Fruit fly (Drosophila melanogaster) whole organism, wandering third instar larva: ENCODE results near the gene CG11779.

Experiments
- Abd-B ChIP-seq: fragments of >200 bp; optimal IDR thresholded peaks from 2 replicates; lab custom pipeline; 2017; ENCODE audit warnings: missing biosample characterization, missing genetic modification characterization
- CG32264 ChIP-seq: fragments of 200-800 bp; sonication (Bioruptor generic); optimal IDR thresholded peaks from 2 replicates; lab custom pipeline; 2016; ENCODE audit warnings: missing biosample characterization, missing genetic modification characterization
- CG9705 ChIP-seq: fragments of 200-800 bp; sonication (Bioruptor generic); optimal IDR thresholded peaks from 2 replicates; lab custom pipeline; 2018; ENCODE audit warnings: missing biosample characterization, mild to moderate bottlenecking, missing genetic modification characterization
- CrebA ChIP-seq: fragments of 200-800 bp; sonication (Bioruptor generic); optimal IDR thresholded peaks from 2 replicates; lab custom pipeline; 2016; ENCODE audit warnings: missing biosample characterization, mild to moderate bottlenecking, missing genetic modification characterization, borderline replicate concordance
- Dfd ChIP-seq: fragments of >200 bp; optimal IDR thresholded peaks from 2 replicates; lab custom pipeline; 2017; ENCODE audit warnings: missing biosample characterization, missing genetic modification characterization
- Dif ChIP-seq: fragments of 200-275, 200-300 bp; sonication (Bioruptor generic); optimal IDR thresholded peaks from 2 replicates; lab custom pipeline; 2018; ENCODE audit warnings: missing biosample characterization, missing genetic modification characterization; ENCODE audit not compliant: partially characterized antibody
- GATAd ChIP-seq: sonication (Bioruptor generic); optimal IDR thresholded peaks from 2 replicates; lab custom pipeline; 2016; ENCODE audit warnings: missing biosample characterization, missing genetic modification characterization
- HLH106 ChIP-seq: fragments of 200-800 bp; optimal IDR thresholded peaks from 3 replicates; lab custom pipeline; 2019; ENCODE audit warnings: missing biosample characterization, mild to moderate bottlenecking, missing genetic modification characterization, moderate library complexity
- Hnf4 ChIP-seq: fragments of 200-800 bp; sonication (Bioruptor generic); optimal IDR thresholded peaks from 2 replicates; lab custom pipeline; 2016; ENCODE audit warnings: missing biosample characterization, mild to moderate bottlenecking, missing genetic modification characterization
- Hr78 ChIP-seq: fragments of >200 bp; optimal IDR thresholded peaks from 2 replicates; lab custom pipeline; 2017; ENCODE audit warnings: missing biosample characterization, missing genetic modification characterization
- Hr83 ChIP-seq: fragments of 200-300 bp; sonication (Bioruptor generic); optimal IDR thresholded peaks from 2 replicates; lab custom pipeline; 2016; ENCODE audit warnings: missing biosample characterization, mild to moderate bottlenecking, missing genetic modification characterization, moderate library complexity; ENCODE audit not compliant: poor library complexity, severe bottlenecking
- Jra ChIP-seq: sonication (Bioruptor generic); optimal IDR thresholded peaks from 2 replicates; lab custom pipeline; 2016; ENCODE audit warnings: missing biosample characterization, missing genetic modification characterization
- Mio ChIP-seq: sonication (Bioruptor generic); optimal IDR thresholded peaks from 2 replicates; lab custom pipeline; 2016; ENCODE audit warnings: missing biosample characterization, missing genetic modification characterization
- Myc ChIP-seq: fragments of >200 bp; optimal IDR thresholded peaks from 2 replicates; lab custom pipeline; 2017
- N ChIP-seq: fragments of >200 bp; optimal IDR thresholded peaks from 2 replicates; lab custom pipeline; 2018; ENCODE audit warnings: missing biosample characterization, missing external identifiers, missing genetic modification characterization
- OdsH ChIP-seq: fragments of 200-800 bp; sonication (Bioruptor generic); optimal IDR thresholded peaks from 2 replicates; lab custom pipeline; 2016; ENCODE audit warnings: missing biosample characterization, mild to moderate bottlenecking, missing genetic modification characterization
- Rel ChIP-seq, 2 experiments: fragments of 200-800 bp; sonication (Bioruptor generic) in 1 of 2; optimal IDR thresholded peaks; 2 replicates in 1 of 2; 3 replicates in 1 of 2; lab custom pipeline; 2016 to 2019; ENCODE audit warnings: mild to moderate bottlenecking in 2 of 2, missing biosample characterization in 2 of 2, missing genetic modification characterization in 2 of 2, moderate library complexity in 1 of 2
- Sp1 ChIP-seq: fragments of 200-800 bp; sonication (Bioruptor generic); optimal IDR thresholded peaks from 3 replicates; lab custom pipeline; 2019; ENCODE audit warnings: missing biosample characterization, mild to moderate bottlenecking, missing genetic modification characterization, moderate library complexity
- Vsx2 ChIP-seq: fragments of 200-300, 225-300 bp; sonication (Bioruptor generic); optimal IDR thresholded peaks from 2 replicates; lab custom pipeline; 2018; ENCODE audit warnings: missing biosample characterization, missing genetic modification characterization; ENCODE audit not compliant: partially characterized antibody
- br ChIP-seq: fragments of 200-800 bp; sonication (Bioruptor generic); optimal IDR thresholded peaks from 2 replicates; lab custom pipeline; 2016; ENCODE audit warnings: missing biosample characterization, missing genetic modification characterization
- brk ChIP-seq: fragments of 200-800 bp; sonication (Bioruptor generic); optimal IDR thresholded peaks from 2 replicates; lab custom pipeline; 2016; ENCODE audit warnings: missing biosample characterization, mild to moderate bottlenecking, missing genetic modification characterization
- dl ChIP-seq, 2 experiments: fragments of 175-275, 200-275 bp in 1 of 2; fragments of 200-275 bp in 1 of 2; sonication (Bioruptor generic); optimal IDR thresholded peaks; lab custom pipeline; 2018; ENCODE audit warnings: mild to moderate bottlenecking in 2 of 2, missing biosample characterization in 2 of 2, missing genetic modification characterization in 2 of 2, moderate library complexity in 2 of 2; ENCODE audit not compliant: partially characterized antibody in 2 of 2, insufficient read depth in 1 of 2
- dmrt93B ChIP-seq: fragments of 200-800 bp; sonication (Bioruptor generic); optimal IDR thresholded peaks from 2 replicates; lab custom pipeline; 2018; ENCODE audit warnings: missing biosample characterization, mild to moderate bottlenecking, missing genetic modification characterization
- dsf ChIP-seq: sonication (Bioruptor generic); optimal IDR thresholded peaks from 2 replicates; lab custom pipeline; 2016; ENCODE audit warnings: missing biosample characterization, missing genetic modification characterization, borderline replicate concordance
- ey ChIP-seq: fragments of 200-800 bp; sonication (Bioruptor generic); optimal IDR thresholded peaks from 2 replicates; lab custom pipeline; 2016; ENCODE audit warnings: missing biosample characterization, missing genetic modification characterization
- foxo ChIP-seq, 2 experiments: fragments of 200-800 bp; sonication (Bioruptor generic); optimal IDR thresholded peaks; 2 replicates in 1 of 2; 3 replicates in 1 of 2; lab custom pipeline; 2016 to 2017; ENCODE audit warnings: missing biosample characterization in 2 of 2, missing genetic modification characterization in 2 of 2
- fru ChIP-seq: fragments of 200-800 bp; sonication (Bioruptor generic); optimal IDR thresholded peaks from 3 replicates; lab custom pipeline; 2016; ENCODE audit warnings: missing biosample characterization, mild to moderate bottlenecking, missing genetic modification characterization
- h ChIP-seq: fragments of 200-800 bp; sonication (Bioruptor generic); optimal IDR thresholded peaks from 3 replicates; lab custom pipeline; 2016; ENCODE audit warnings: missing biosample characterization, mild to moderate bottlenecking, missing genetic modification characterization
- jim ChIP-seq: fragments of 175-275, 200-325 bp; sonication (Bioruptor generic); optimal IDR thresholded peaks from 2 replicates; lab custom pipeline; 2016; ENCODE audit warnings: missing biosample characterization, mild to moderate bottlenecking, missing genetic modification characterization
- lola ChIP-seq: fragments of >200 bp; optimal IDR thresholded peaks from 2 replicates; lab custom pipeline; 2017; ENCODE audit warnings: missing biosample characterization, missing genetic modification characterization
- pan ChIP-seq: fragments of >200 bp; optimal IDR thresholded peaks from 2 replicates; lab custom pipeline; 2017
- psq ChIP-seq: fragments of 200-800 bp; sonication (Bioruptor generic); optimal IDR thresholded peaks from 3 replicates; lab custom pipeline; 2017; ENCODE audit warnings: missing biosample characterization, mild to moderate bottlenecking, missing genetic modification characterization, moderate library complexity
- rgr ChIP-seq: fragments of 200-800 bp; sonication (Bioruptor generic); optimal IDR thresholded peaks from 3 replicates; lab custom pipeline; 2016; ENCODE audit warnings: missing biosample characterization, mild to moderate bottlenecking, missing genetic modification characterization
- sage ChIP-seq: fragments of 200-800 bp; sonication (Bioruptor generic); optimal IDR thresholded peaks from 2 replicates; lab custom pipeline; 2016; ENCODE audit warnings: missing biosample characterization, mild to moderate bottlenecking, missing genetic modification characterization
- sv ChIP-seq: fragments of 200-800 bp; sonication (Bioruptor generic); optimal IDR thresholded peaks from 3 replicates; lab custom pipeline; 2016; ENCODE audit warnings: missing biosample characterization, missing genetic modification characterization
- tai ChIP-seq: sonication (Bioruptor generic); optimal IDR thresholded peaks from 2 replicates; lab custom pipeline; 2016; ENCODE audit warnings: missing biosample characterization, missing genetic modification characterization
- usp ChIP-seq: fragments of >200 bp; optimal IDR thresholded peaks from 2 replicates; lab custom pipeline; 2017; ENCODE audit warnings: missing biosample characterization, missing genetic modification characterization
- woc ChIP-seq: sonication (Bioruptor generic); optimal IDR thresholded peaks from 2 replicates; lab custom pipeline; 2016; ENCODE audit warnings: missing biosample characterization, mild to moderate bottlenecking, missing genetic modification characterization

Gene CG11779

dm6 chr3R:19182848-19183247, 23.2 kb upstream of the CG11779 start:
- TF ChIP-seq CrebA (GFP tag; lab: Kevin White, UChicago) (no peak), Hr78 (GFP tag; lab: Kevin White, UChicago) (no peak), pan (no peak), rgr (no peak), brk (GFP tag; lab: Kevin White, UChicago) (no peak), Myc (lab: Kevin White, UChicago) (no peak), Rel (GFP tag; optimal IDR thresholded peaks at IDR 0.05; lab: Kevin White, UChicago) (no peak), Rel (tag; optimal IDR thresholded peaks at IDR 0.05; lab: Kevin White, UChicago) (no peak), lola (GFP tag; lab: Kevin White, UChicago) (no peak), Hr83 (GFP tag; lab: Kevin White, UChicago) (no peak), jim (GFP tag; lab: Kevin White, UChicago) (no peak)

dm6 chr3R:19181214-19181613, 21.5 kb upstream of the CG11779 start:
- peak; percentile 5 for TF ChIP-seq brk (GFP tag; lab: Kevin White, UChicago)
- peak; percentile 68 for TF ChIP-seq fru (GFP tag; lab: Kevin White, UChicago)
- no peak for TF ChIP-seq lola (GFP tag; lab: Kevin White, UChicago)
- peak; percentile 14 for TF ChIP-seq Hnf4
- TF ChIP-seq Rel (GFP tag; optimal IDR thresholded peaks at IDR 0.05; lab: Kevin White, UChicago): no peak
- no peak for TF ChIP-seq Rel (tag; optimal IDR thresholded peaks at IDR 0.05; lab: Kevin White, UChicago)
- TF ChIP-seq rgr: peak; percentile 62
- peak; percentile 58 for TF ChIP-seq dmrt93B (GFP tag; lab: Kevin White, UChicago)
- TF ChIP-seq Sp1: peak; percentile 68
- TF ChIP-seq h (GFP tag; lab: Kevin White, UChicago): peak; percentile 84
- peak; percentile 42 for TF ChIP-seq woc (GFP tag; lab: Kevin White, UChicago)
- TF ChIP-seq CG9705: peak; percentile 18
- TF ChIP-seq tai: peak; percentile 25
- peak; percentile 56 for TF ChIP-seq br
- TF ChIP-seq foxo (GFP tag; optimal IDR thresholded peaks at IDR 0.05; lab: Kevin White, UChicago): peak in 1 of 2 experiments; percentile 70
- TF ChIP-seq dl (GFP tag; optimal IDR thresholded peaks at IDR 0.05; lab: Kevin White, UChicago; ENCODE audit: insufficient read depth in 1 of 2, partially characterized antibody in 2 of 2): no peak
- peak; percentile 73 for TF ChIP-seq OdsH (GFP tag; lab: Kevin White, UChicago)
- peak; percentile 68 for TF ChIP-seq HLH106 (tag; lab: Kevin White, UChicago)
- no peak for TF ChIP-seq jim (GFP tag; lab: Kevin White, UChicago)
- peak; percentile 61 for TF ChIP-seq ey (GFP tag; lab: Kevin White, UChicago)

- TF ChIP-seq Dfd (GFP tag; lab: Kevin White, UChicago): no peak
- TF ChIP-seq dsf: peak; percentile 39
- TF ChIP-seq woc (GFP tag; lab: Kevin White, UChicago): peak; percentile 27
- TF ChIP-seq HLH106 (tag; lab: Kevin White, UChicago): peak; percentile 52
- TF ChIP-seq sage: peak; percentile 30
- TF ChIP-seq h (GFP tag; lab: Kevin White, UChicago): peak; percentile 82
- no peak for TF ChIP-seq Hr78 (GFP tag; lab: Kevin White, UChicago)
- no peak for TF ChIP-seq Abd-B (GFP tag; lab: Kevin White, UChicago)
- peak; percentile 47 for TF ChIP-seq Jra (GFP tag; lab: Kevin White, UChicago)
- TF ChIP-seq Mio (GFP tag; lab: Kevin White, UChicago): no peak
- TF ChIP-seq psq: peak; percentile 77
- peak; percentile 90 for TF ChIP-seq fru (GFP tag; lab: Kevin White, UChicago)
- TF ChIP-seq Myc (lab: Kevin White, UChicago): no peak
- peak; percentile 78 for TF ChIP-seq Hnf4
- TF ChIP-seq ey (GFP tag; lab: Kevin White, UChicago): peak; percentile 68
- no peak for TF ChIP-seq jim (GFP tag; lab: Kevin White, UChicago)
- TF ChIP-seq OdsH (GFP tag; lab: Kevin White, UChicago): peak; percentile 64
- no peak for TF ChIP-seq usp (GFP tag; lab: Kevin White, UChicago)
- peak; percentile 10 for TF ChIP-seq sv (GFP tag; lab: Kevin White, UChicago)
- TF ChIP-seq pan: no peak
- TF ChIP-seq N: no peak
- peak; percentile 20 for TF ChIP-seq Vsx2 (GFP tag; lab: Kevin White, UChicago)
- no peak for TF ChIP-seq Hr83 (GFP tag; lab: Kevin White, UChicago)
- TF ChIP-seq br: peak; percentile 64
- TF ChIP-seq dmrt93B (GFP tag; lab: Kevin White, UChicago): no peak
- peak; percentile 78 for TF ChIP-seq tai
- peak; percentile 54 for TF ChIP-seq Sp1
- no peak for TF ChIP-seq lola (GFP tag; lab: Kevin White, UChicago)
- no peak for TF ChIP-seq Rel (GFP tag; optimal IDR thresholded peaks at IDR 0.05; lab: Kevin White, UChicago)
- TF ChIP-seq Rel (tag; optimal IDR thresholded peaks at IDR 0.05; lab: Kevin White, UChicago): peak; percentile 39
- no peak for TF ChIP-seq dl (GFP tag; optimal IDR thresholded peaks at IDR 0.05; lab: Kevin White, UChicago; ENCODE audit: insufficient read depth in 1 of 2, partially characterized antibody in 2 of 2)
- TF ChIP-seq brk (GFP tag; lab: Kevin White, UChicago): peak; percentile 80
- no peak for TF ChIP-seq CG9705
- peak; percentile 54 for TF ChIP-seq CG32264 (GFP tag; lab: Kevin White, UChicago)
- peak; percentile 32 for TF ChIP-seq CrebA (GFP tag; lab: Kevin White, UChicago)
- TF ChIP-seq foxo (GFP tag; optimal IDR thresholded peaks at IDR 0.05; lab: Kevin White, UChicago): peak in 1 of 2 experiments; percentile 62
- TF ChIP-seq rgr: peak; percentile 72
- TF ChIP-seq GATAd (GFP tag; lab: Kevin White, UChicago): peak; percentile 7
- TF ChIP-seq Dif: peak; percentile 51
These were observed 20.7 kb upstream of the CG11779 start, which contains the start of the genes CG5555 and myd for dm6 chr3R:19180263-19180893. Gene CG5555 (minus strand): TSS chr3R:19180538. Gene myd (plus strand): TSS chr3R:19180659.
